Fruit fly (Drosophila melanogaster) whole organism, embryonic: ENCODE data around the gene Elp4.

Experiments
- Ada2b ChIP-seq: fragments of 200-800 bp; sonication (Bioruptor generic); IDR thresholded peaks from 2 replicates; pipeline ENCODE4 v1.3.6; 2022; ENCODE audit warnings: missing biosample characterization, missing genetic modification characterization
- CG10147 ChIP-seq: fragments of 200-800 bp; sonication (Bioruptor generic); optimal IDR thresholded peaks from 2 replicates; lab custom pipeline; 2019; ENCODE audit warnings: missing biosample characterization, mild to moderate bottlenecking, missing genetic modification characterization, moderate library complexity
- CG11247 ChIP-seq: fragments of 200-800 bp; sonication (Bioruptor generic); IDR thresholded peaks from 2 replicates; pipeline ENCODE4 v1.3.6; 2022; ENCODE audit warnings: missing biosample characterization, missing genetic modification characterization
- CG11560 ChIP-seq: fragments of 200-800 bp; sonication (Bioruptor generic); IDR thresholded peaks from 3 replicates; pipeline ENCODE4 v1.3.6; 2022; ENCODE audit warnings: missing biosample characterization, missing genetic modification characterization
- CG11695 ChIP-seq: fragments of 200-800 bp; sonication (Bioruptor generic); IDR thresholded peaks from 3 replicates; pipeline ENCODE4 v1.3.6; 2022; ENCODE audit warnings: missing biosample characterization, missing genetic modification characterization
- CG14860 ChIP-seq: fragments of 200-800 bp; sonication (Bioruptor generic); IDR thresholded peaks from 3 replicates; pipeline ENCODE4 v1.3.6; 2022; ENCODE audit warnings: missing biosample characterization, missing genetic modification characterization; ENCODE audit not compliant: partially characterized antibody
- CG16779 ChIP-seq: fragments of 200-800 bp; sonication (Bioruptor generic); IDR thresholded peaks from 2 replicates; pipeline ENCODE4 v1.3.6; 2022; ENCODE audit warnings: missing biosample characterization, missing genetic modification characterization
- CG17328 ChIP-seq: fragments of 200-800 bp; sonication (Bioruptor generic); IDR thresholded peaks from 2 replicates; pipeline ENCODE4 v1.3.6; 2022; ENCODE audit warnings: missing biosample characterization, missing genetic modification characterization
- CG17385 ChIP-seq: fragments of 200-800 bp; sonication (Bioruptor generic); optimal IDR thresholded peaks from 3 replicates; lab custom pipeline; 2018; ENCODE audit warnings: missing biosample characterization, mild to moderate bottlenecking, missing genetic modification characterization
- CG2120 ChIP-seq: fragments of 200-800 bp; sonication (Bioruptor generic); optimal IDR thresholded peaks from 3 replicates; lab custom pipeline; 2016; ENCODE audit warnings: missing biosample characterization, missing genetic modification characterization
- CG3995 ChIP-seq: fragments of 200-800 bp; sonication (Bioruptor generic); optimal IDR thresholded peaks from 3 replicates; lab custom pipeline; 2016; ENCODE audit warnings: missing biosample characterization, missing genetic modification characterization
- CG4282 ChIP-seq: fragments of 200-800 bp; sonication (Bioruptor generic); optimal IDR thresholded peaks from 2 replicates; lab custom pipeline; 2016; ENCODE audit warnings: missing biosample characterization, missing genetic modification characterization
- CG4424 ChIP-seq: fragments of 200-800 bp; sonication (Bioruptor generic); optimal IDR thresholded peaks from 3 replicates; lab custom pipeline; 2016; ENCODE audit warnings: missing biosample characterization, missing genetic modification characterization
- CG5180 ChIP-seq: fragments of 200-800 bp; sonication (Bioruptor generic); optimal IDR thresholded peaks from 3 replicates; lab custom pipeline; 2017; ENCODE audit warnings: missing biosample characterization, missing genetic modification characterization, mild to moderate bottlenecking, moderate library complexity, missing genetic modification reagents
- CG6689 ChIP-seq: fragments of 200-800 bp; sonication (Bioruptor generic); IDR thresholded peaks from 2 replicates; pipeline ENCODE4 v1.3.6; 2022; ENCODE audit warnings: missing biosample characterization, missing genetic modification characterization
- CG8290 ChIP-seq, 3 experiments: fragments of 200-800 bp; sonication (Bioruptor generic); optimal IDR thresholded peaks; 2 replicates each; lab custom pipeline; 2016 to 2019; ENCODE audit warnings: missing biosample characterization in 3 of 3, missing genetic modification characterization in 3 of 3, mild to moderate bottlenecking in 2 of 3, moderate library complexity in 1 of 3
- CG8388 ChIP-seq: fragments of 200-800 bp; sonication (Bioruptor generic); optimal IDR thresholded peaks from 2 replicates; lab custom pipeline; 2019; ENCODE audit warnings: missing biosample characterization, mild to moderate bottlenecking, missing genetic modification characterization, moderate library complexity
- Chrac-16 ChIP-seq: fragments of 200-800 bp; sonication (Bioruptor generic); optimal IDR thresholded peaks from 3 replicates; lab custom pipeline; 2016; ENCODE audit warnings: missing biosample characterization, missing genetic modification characterization
- CrebB ChIP-seq: fragments of 200-800 bp; sonication (Bioruptor generic); optimal IDR thresholded peaks from 3 replicates; lab custom pipeline; 2018; ENCODE audit warnings: missing biosample characterization, mild to moderate bottlenecking, missing genetic modification characterization
- D ChIP-seq, 2 experiments: fragments of 200-800 bp in 1 of 2; fragments of >200 bp in 1 of 2; sonication (Bioruptor generic) in 1 of 2; optimal IDR thresholded peaks; 2 replicates in 1 of 2; 3 replicates in 1 of 2; lab custom pipeline; 2017; ENCODE audit warnings: mild to moderate bottlenecking in 1 of 2, missing biosample characterization in 1 of 2, missing genetic modification characterization in 1 of 2, missing genetic modification reagents in 1 of 2
- E2f2 ChIP-seq: fragments of 200-800 bp; sonication (Bioruptor generic); IDR thresholded peaks from 2 replicates; pipeline ENCODE4 v1.3.6; 2022; ENCODE audit warnings: missing biosample characterization, missing genetic modification characterization
- Ets65A ChIP-seq: fragments of 200-800 bp; sonication (Bioruptor generic); peaks from one replicate; lab custom pipeline; 2016; ENCODE audit warnings: missing biosample characterization, missing genetic modification characterization
- H15 ChIP-seq: fragments of 200-800 bp; sonication (Bioruptor generic); IDR thresholded peaks from 3 replicates; pipeline ENCODE4 v1.3.6; 2022; ENCODE audit warnings: missing biosample characterization, missing genetic modification characterization
- PHDP ChIP-seq: fragments of 200-800 bp; sonication (Bioruptor generic); optimal IDR thresholded peaks from 3 replicates; lab custom pipeline; 2018; ENCODE audit warnings: missing biosample characterization, mild to moderate bottlenecking, missing genetic modification characterization, moderate library complexity
- Ravus ChIP-seq: fragments of 200-800 bp; sonication (Bioruptor generic); IDR thresholded peaks from 2 replicates; pipeline ENCODE4 v1.3.6; 2022; ENCODE audit warnings: missing biosample characterization, missing genetic modification characterization
- Rfx ChIP-seq: fragments of 200-800 bp; sonication (Bioruptor generic); IDR thresholded peaks from 2 replicates; pipeline ENCODE4 v1.3.6; 2022; ENCODE audit warnings: missing biosample characterization, missing genetic modification characterization
- Scr ChIP-seq: fragments of 200-800 bp; sonication (Bioruptor generic); IDR thresholded peaks from 2 replicates; pipeline ENCODE4 v1.3.6; 2022; ENCODE audit warnings: missing biosample characterization, missing genetic modification characterization; ENCODE audit not compliant: partially characterized antibody
- Sox102F ChIP-seq: fragments of 200-800 bp; sonication (Bioruptor generic); optimal IDR thresholded peaks from 2 replicates; lab custom pipeline; 2018; ENCODE audit warnings: missing biosample characterization, mild to moderate bottlenecking, missing genetic modification characterization, moderate library complexity
- Ssrp ChIP-seq: fragments of 200-800 bp; sonication (Bioruptor generic); optimal IDR thresholded peaks from 2 replicates; lab custom pipeline; 2018; ENCODE audit warnings: missing biosample characterization, mild to moderate bottlenecking, missing genetic modification characterization, moderate library complexity
- cg ChIP-seq: fragments of 200-800 bp; sonication (Bioruptor generic); optimal IDR thresholded peaks from 3 replicates; lab custom pipeline; 2019; ENCODE audit warnings: missing biosample characterization, mild to moderate bottlenecking, missing genetic modification characterization, moderate library complexity
- danr ChIP-seq: fragments of 200-800 bp; sonication (Bioruptor generic); IDR thresholded peaks from 2 replicates; pipeline ENCODE4 v1.3.6; 2022; ENCODE audit warnings: missing biosample characterization, missing genetic modification characterization
- dmrt99B ChIP-seq: fragments of 200-800 bp; sonication (Bioruptor generic); optimal IDR thresholded peaks from 2 replicates; lab custom pipeline; 2018; ENCODE audit warnings: missing biosample characterization, mild to moderate bottlenecking, missing genetic modification characterization, moderate library complexity
- dysf ChIP-seq: fragments of 200-800 bp; sonication (Bioruptor generic); IDR thresholded peaks from 3 replicates; pipeline ENCODE4 v1.3.6; 2022; ENCODE audit warnings: missing biosample characterization, missing genetic modification characterization
- fd96Cb ChIP-seq: fragments of 200-800 bp; sonication (Bioruptor generic); optimal IDR thresholded peaks from 2 replicates; lab custom pipeline; 2018; ENCODE audit warnings: missing biosample characterization, mild to moderate bottlenecking, missing genetic modification characterization, moderate library complexity
- gem ChIP-seq: fragments of 200-800 bp; sonication (Bioruptor generic); optimal IDR thresholded peaks from 2 replicates; lab custom pipeline; 2019; ENCODE audit warnings: missing biosample characterization, mild to moderate bottlenecking, missing genetic modification characterization, moderate library complexity
- gro ChIP-seq: fragments of 200-800 bp; sonication (Bioruptor generic); optimal IDR thresholded peaks from 2 replicates; lab custom pipeline; 2016; ENCODE audit warnings: missing biosample characterization, missing genetic modification characterization
- ham ChIP-seq: fragments of 200-800 bp; sonication (Bioruptor generic); IDR thresholded peaks from 2 replicates; pipeline ENCODE4 v1.3.6; 2022; ENCODE audit warnings: missing biosample characterization, missing genetic modification characterization
- hkb ChIP-seq, 2 experiments: fragments of 200-800 bp in 1 of 2; fragments of >200 bp in 1 of 2; sonication (Bioruptor generic) in 1 of 2; IDR thresholded peaks in 1 of 2; optimal IDR thresholded peaks in 1 of 2; 2 replicates each; pipeline versions ENCODE4 v1.3.6 to Lab custom; 2017 to 2022; ENCODE audit warnings: missing biosample characterization in 1 of 2, missing genetic modification characterization in 1 of 2
- lilli ChIP-seq: fragments of 200-800 bp; sonication (Bioruptor generic); optimal IDR thresholded peaks from 3 replicates; lab custom pipeline; 2016; ENCODE audit warnings: missing biosample characterization, missing genetic modification characterization
- lmd ChIP-seq: fragments of 200-800 bp; sonication (Bioruptor generic); IDR thresholded peaks from 2 replicates; pipeline ENCODE4 v1.3.6; 2022; ENCODE audit warnings: missing biosample characterization, missing genetic modification characterization
- nau ChIP-seq: fragments of 200-800 bp; sonication (Bioruptor generic); optimal IDR thresholded peaks from 3 replicates; lab custom pipeline; 2017; ENCODE audit warnings: missing biosample characterization, mild to moderate bottlenecking, missing genetic modification characterization, missing genetic modification reagents
- onecut ChIP-seq: fragments of 200-800 bp; sonication (Bioruptor generic); IDR thresholded peaks from 2 replicates; pipeline ENCODE4 v1.3.6; 2022; ENCODE audit warnings: missing biosample characterization, missing genetic modification characterization
- pum ChIP-seq: fragments of 200-800 bp; sonication (Bioruptor generic); optimal IDR thresholded peaks from 2 replicates; lab custom pipeline; 2016; ENCODE audit warnings: missing biosample characterization, missing genetic modification characterization
- ranshi ChIP-seq: fragments of 200-800 bp; sonication (Bioruptor generic); IDR thresholded peaks from 2 replicates; pipeline ENCODE4 v1.3.6; 2022; ENCODE audit warnings: missing biosample characterization, missing genetic modification characterization
- run ChIP-seq: fragments of 200-800 bp; sonication (Bioruptor generic); optimal IDR thresholded peaks from 3 replicates; lab custom pipeline; 2018; ENCODE audit warnings: missing biosample characterization, mild to moderate bottlenecking, missing genetic modification characterization
- toy ChIP-seq: fragments of 200-800 bp; sonication (Bioruptor generic); IDR thresholded peaks from 2 replicates; pipeline ENCODE4 v1.3.6; 2022; ENCODE audit warnings: missing biosample characterization, missing genetic modification characterization
- ttk ChIP-seq: fragments of 200-800 bp; sonication (Bioruptor generic); IDR thresholded peaks from 2 replicates; pipeline ENCODE4 v2.1.2; 2022; ENCODE audit warnings: missing biosample characterization, missing genetic modification characterization
- usp ChIP-seq: fragments of >200 bp; optimal IDR thresholded peaks from 2 replicates; lab custom pipeline; 2017; ENCODE audit warnings: missing biosample characterization, missing genetic modification characterization
- vnd ChIP-seq: fragments of 200-800 bp; sonication (Bioruptor generic); IDR thresholded peaks from 3 replicates; pipeline ENCODE4 v1.3.6; 2022; ENCODE audit warnings: missing biosample characterization, missing genetic modification characterization; ENCODE audit not compliant: partially characterized antibody
- zfh1 ChIP-seq: fragments of 200-800 bp; sonication (Bioruptor generic); IDR thresholded peaks from 3 replicates; pipeline ENCODE4 v1.3.6; 2022; ENCODE audit warnings: missing biosample characterization, missing genetic modification characterization

Gene Elp4

DNA sequence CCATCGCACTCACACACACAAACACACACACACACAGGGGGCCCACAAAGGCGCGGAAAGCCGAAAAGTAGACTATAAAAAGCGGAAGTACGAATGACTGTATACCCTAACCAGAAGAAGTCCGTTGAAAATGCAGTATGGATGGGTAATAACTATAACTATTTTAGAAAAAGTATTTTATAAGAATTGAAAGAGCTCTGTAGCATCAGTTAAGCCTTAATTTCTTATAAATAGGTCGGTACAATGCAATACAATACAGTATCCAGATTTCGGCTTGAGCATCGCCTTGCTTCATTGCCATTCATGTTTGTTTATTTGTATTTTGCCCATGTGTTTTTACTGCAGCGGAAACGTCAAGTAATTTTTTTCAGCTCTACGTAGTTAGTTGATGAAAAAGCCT, 45.6 kb downstream of the Elp4 start (continued):
- TF ChIP-seq fd96Cb (tag; lab: Kevin White, UChicago) (peak; percentile 4), ttk (GFP tag; lab: Robert Waterston, UW) (no peak), usp (GFP tag; lab: Kevin White, UChicago) (no peak), zfh1 (GFP tag; lab: Robert Waterston, UW) (0 out of 3 replicates have a peak, but pooled peaks have one; percentile 46), Ssrp (tag; lab: Kevin White, UChicago) (no peak), CG11247 (GFP tag; lab: Robert Waterston, UW) (peak; percentile 41; the same call in 1 of the 2 replicates), toy (GFP tag; lab: Robert Waterston, UW) (no peak), CG5180 (GFP tag; lab: Kevin White, UChicago) (no peak), lilli (peak; percentile 32), Ets65A (GFP tag; lab: Kevin White, UChicago) (peak; percentile 93), PHDP (no peak), CG10147 (GFP tag; lab: Kevin White, UChicago) (no peak), CG17385 (GFP tag; lab: Kevin White, UChicago) (peak; percentile 26), CG4424 (no peak), lmd (peak; percentile 46; the same call in 1 of the 2 replicates), CG4282 (GFP tag; lab: Kevin White, UChicago) (no peak), nau (GFP tag; lab: Kevin White, UChicago) (no peak), CG11560 (0 out of 3 replicates have a peak, but pooled peaks have one; percentile 34), ham (no peak), CG16779 (GFP tag; lab: Robert Waterston, UW) (no peak), Chrac-16 (GFP tag; lab: Kevin White, UChicago) (no peak), onecut (GFP tag; lab: Robert Waterston, UW) (no peak), CG3995 (GFP tag; lab: Kevin White, UChicago) (no peak), CG11695 (0 out of 3 replicates have a peak, but pooled peaks have one; percentile 45), D (optimal IDR thresholded peaks at IDR 0.05; lab: Kevin White, UChicago) (no peak), D (GFP tag; optimal IDR thresholded peaks at IDR 0.05; lab: Kevin White, UChicago) (no peak), dysf (peak; percentile 57; the same call in 2 of the 3 replicates), pum (GFP tag; lab: Kevin White, UChicago) (no peak), dmrt99B (tag; lab: Kevin White, UChicago) (peak; percentile 49), CG17328 (GFP tag; lab: Robert Waterston, UW) (peak; percentile 43; the same call in 1 of the 2 replicates), danr (0 out of 2 replicates have a peak, but pooled peaks have one; percentile 7), Sox102F (GFP tag; lab: Kevin White, UChicago) (peak; percentile 45), Ravus (GFP tag; lab: Robert Waterston, UW) (no peak), E2f2 (GFP tag; lab: Robert Waterston, UW) (peak; percentile 18; the same call in 1 of the 2 replicates), hkb (optimal IDR thresholded peaks at IDR 0.05; lab: Kevin White, UChicago) (no peak), hkb (GFP tag; IDR thresholded peaks at IDR 0.05; lab: Robert Waterston, UW) (peak; percentile 47; the same call in 1 of the 2 replicates), ranshi (GFP tag; lab: Robert Waterston, UW) (peak; percentile 10; the same call in 1 of the 2 replicates), CrebB (tag; lab: Kevin White, UChicago) (no peak), CG8388 (GFP tag; lab: Kevin White, UChicago) (no peak), Rfx (GFP tag; lab: Robert Waterston, UW) (peak; percentile 70), CG14860 (GFP tag; lab: Robert Waterston, UW) (no peak), H15 (GFP tag; lab: Robert Waterston, UW) (no peak), cg (GFP tag; lab: Kevin White, UChicago) (peak; percentile 7), vnd (GFP tag; lab: Robert Waterston, UW) (no peak), gro (GFP tag; lab: Kevin White, UChicago) (no peak), CG6689 (GFP tag; lab: Robert Waterston, UW) (peak; percentile 45), Scr (GFP tag; lab: Robert Waterston, UW) (no peak), CG2120 (peak; percentile 67), CG8290 (GFP tag; optimal IDR thresholded peaks at IDR 0.05; lab: Kevin White, UChicago) (no peak), CG8290 (tag; optimal IDR thresholded peaks at IDR 0.05; lab: Kevin White, UChicago) (no peak), Ada2b (GFP tag; lab: Robert Waterston, UW) (peak; percentile 41; the same call in 1 of the 2 replicates), run (tag; lab: Kevin White, UChicago) (no peak), gem (tag; lab: Kevin White, UChicago) (no peak)
